Worm (Caenorhabditis elegans): ENCODE results near the gene unc-70.

DNA sequence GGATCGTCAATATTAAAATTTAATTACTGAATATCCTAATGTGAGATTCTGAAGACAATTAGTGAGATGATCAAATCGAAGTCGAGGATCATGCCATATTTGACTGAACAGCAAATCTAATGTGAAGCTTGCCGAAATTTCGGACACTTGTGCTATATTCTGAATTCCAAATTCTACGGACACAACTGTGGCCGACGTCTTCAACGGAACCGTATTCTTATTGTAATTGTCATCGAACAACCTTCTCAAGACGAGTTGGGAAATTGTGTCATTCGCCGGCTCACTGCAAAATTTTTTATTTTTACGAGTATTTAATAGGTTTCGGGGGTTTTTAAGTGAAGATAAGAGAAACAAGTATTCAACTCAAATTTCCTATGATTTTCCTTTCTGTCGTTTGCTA lies 38.7 kb upstream of the unc-70 start, which contains the start of gene T15B7.1:
- TF ChIP-seq ztf-29 (GFP tag; IDR thresholded peaks at IDR 0.05) (no peak), ref-1 (GFP tag; conservative IDR thresholded peaks at IDR 0.05) (no peak), med-1 (GFP tag; optimal IDR thresholded peaks at IDR 0.05; ENCODE audit: insufficient read depth) (no peak), tab-1 (GFP tag; IDR thresholded peaks at IDR 0.05) (no peak), ztf-23 (GFP tag; IDR thresholded peaks at IDR 0.05) (no peak), flt-1 (GFP tag; IDR thresholded peaks at IDR 0.05) (no peak), klf-2 (GFP tag; conservative IDR thresholded peaks at IDR 0.05) (no peak)
